Worm (Caenorhabditis elegans): Measurements from ENCODE around the gene F14F7.5.

ce11 chrIII:13061136-13061535 is 29.3 kb downstream of the F14F7.5 start:
- peak; percentile 83 for TF ChIP-seq him-1 (tag; optimal IDR thresholded peaks at IDR 0.05)
- peak; percentile 45 for TF ChIP-seq W03F9.2 (tag; optimal IDR thresholded peaks at IDR 0.05)
- TF ChIP-seq dao-5 (tag; optimal IDR thresholded peaks at IDR 0.05) = no peak
